Worm (Caenorhabditis elegans): ENCODE measurements around the gene F23F12.3.

- TF ChIP-seq him-1 (tag; optimal IDR thresholded peaks at IDR 0.05): no peak
- TF ChIP-seq nfyb-1 (GFP tag; IDR thresholded peaks at IDR 0.05): no peak
- TF ChIP-seq B0035.1 (tag; optimal IDR thresholded peaks at IDR 0.05): no peak
- no peak for TF ChIP-seq unc-62 (GFP tag; optimal IDR thresholded peaks at IDR 0.05)
Measured at ce11 chrIII:6467005-6467404, 33.3 kb upstream of the F23F12.3 start, which contains the start of gene T26A5.2.
